Fruit fly (Drosophila melanogaster): Measurements from ENCODE around the gene CG9168.

CG9168 gene

DNA sequence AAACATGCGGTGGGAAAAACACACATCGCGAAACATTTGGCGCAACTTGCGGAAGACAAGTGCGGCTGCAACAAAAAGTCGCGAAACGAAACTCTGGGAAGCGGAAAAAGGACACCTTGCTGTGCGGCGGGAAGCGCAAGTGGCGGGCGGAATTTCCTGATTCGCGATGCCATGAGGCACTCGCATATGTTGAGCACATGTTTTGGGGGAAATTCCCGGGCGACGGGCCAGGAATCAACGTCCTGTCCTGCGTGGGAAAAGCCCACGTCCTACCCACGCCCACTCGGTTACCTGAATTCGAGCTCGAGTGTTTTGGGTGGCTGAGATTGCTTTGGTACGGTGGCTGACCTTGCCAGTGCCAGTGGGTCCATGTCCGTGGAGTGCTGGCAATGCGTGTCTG is 51.0 kb downstream of the CG9168 start:
- no peak for TF ChIP-seq ey (GFP tag; optimal IDR thresholded peaks at IDR 0.05)
- TF ChIP-seq Hr83 (GFP tag; optimal IDR thresholded peaks at IDR 0.05; ENCODE audit: poor library complexity, severe bottlenecking) = no peak
- TF ChIP-seq foxo (GFP tag; optimal IDR thresholded peaks at IDR 0.05) = no peak
- no peak for TF ChIP-seq h (GFP tag; optimal IDR thresholded peaks at IDR 0.05)
- no peak for TF ChIP-seq OdsH (GFP tag; optimal IDR thresholded peaks at IDR 0.05)
- TF ChIP-seq pan (optimal IDR thresholded peaks at IDR 0.05) = no peak
- no peak for TF ChIP-seq CrebA (GFP tag; optimal IDR thresholded peaks at IDR 0.05; ENCODE audit: borderline replicate concordance)
